Worm (Caenorhabditis elegans) whole organism, L1 larva: ENCODE results near the gene C42D8.1.

Experiments
- C16A3.4 ChIP-seq: fragments of 150-350 bp; optimal IDR thresholded peaks from 2 replicates; lab custom pipeline; 2014; ENCODE audit warnings: missing biosample characterization, missing genetic modification characterization
- Y116A8C.19 ChIP-seq: sonication (generic microtip); optimal IDR thresholded peaks from 2 replicates; lab custom pipeline; 2016; ENCODE audit warnings: missing compliant biosample characterization, missing genetic modification characterization, borderline replicate concordance
- aha-1 ChIP-seq: fragments of 150-350 bp; optimal IDR thresholded peaks from 2 replicates; lab custom pipeline; 2014; ENCODE audit warnings: missing biosample characterization, missing genetic modification characterization
- aly-2 ChIP-seq: fragments of 150-350 bp; optimal IDR thresholded peaks from 2 replicates; lab custom pipeline; 2014; ENCODE audit warnings: missing biosample characterization, missing genetic modification characterization
- blmp-1 ChIP-seq: fragments of 150-350 bp; optimal IDR thresholded peaks from 2 replicates; lab custom pipeline; 2014; ENCODE audit warnings: missing biosample characterization, missing genetic modification characterization
- ceh-63 ChIP-seq: fragments of 200-800 bp; sonication (Bioruptor generic); optimal IDR thresholded peaks from 2 replicates; lab custom pipeline; 2018; ENCODE audit warnings: mild to moderate bottlenecking, missing genetic modification characterization, missing compliant biosample characterization
- ceh-8 ChIP-seq: fragments of 200-800 bp; sonication (Bioruptor generic); optimal IDR thresholded peaks from 2 replicates; lab custom pipeline; 2018; ENCODE audit warnings: mild to moderate bottlenecking, missing genetic modification characterization, moderate library complexity, missing compliant biosample characterization
- ceh-88 ChIP-seq: fragments of 200-800 bp; sonication (Bioruptor generic); IDR thresholded peaks from 2 replicates; pipeline ENCODE4 v1.3.6; 2022; ENCODE audit warnings: missing genetic modification characterization, missing compliant biosample characterization
- dpl-1 ChIP-seq, 3 experiments: fragments of 150-350 bp in 2 of 3; sonication (generic microtip) in 1 of 3; optimal IDR thresholded peaks; 2 replicates each; lab custom pipeline; 2014 to 2017; ENCODE audit warnings: missing biosample characterization in 3 of 3, missing genetic modification characterization in 3 of 3, missing genetic modification reagents in 3 of 3
- efl-1 ChIP-seq, 4 experiments: fragments of 150-350 bp; optimal IDR thresholded peaks in 3 of 4; peaks in 1 of 4; 1 replicate in 1 of 4; 2 replicates in 3 of 4; lab custom pipeline; 2014; ENCODE audit warnings: missing biosample characterization in 2 of 4, missing genetic modification characterization in 2 of 4, missing genetic modification reagents in 2 of 4
- efl-3 ChIP-seq: fragments of 200-800 bp; sonication (Bioruptor generic); optimal IDR thresholded peaks from 2 replicates; lab custom pipeline; 2018; ENCODE audit warnings: mild to moderate bottlenecking, missing genetic modification characterization, missing compliant biosample characterization
- elt-3 ChIP-seq, 6 experiments: fragments of 150-350 bp in 1 of 6; sonication (generic microtip); optimal IDR thresholded peaks; 2 replicates each; lab custom pipeline; 2017 to 2018; ENCODE audit warnings: missing biosample characterization in 6 of 6, missing genetic modification characterization in 6 of 6, inconsistent platforms in 1 of 6
- fkh-10 ChIP-seq: sonication (generic microtip); optimal IDR thresholded peaks from 2 replicates; lab custom pipeline; 2017; ENCODE audit warnings: missing biosample characterization, missing genetic modification reagents, missing genetic modification characterization
- fkh-4 ChIP-seq: sonication (generic microtip); optimal IDR thresholded peaks from 2 replicates; lab custom pipeline; 2016; ENCODE audit warnings: missing compliant biosample characterization, missing genetic modification characterization, borderline replicate concordance
- grh-1 ChIP-seq: fragments of 200-800 bp; sonication (Bioruptor generic); IDR thresholded peaks from 2 replicates; pipeline ENCODE4 v1.3.6; 2022; ENCODE audit warnings: missing genetic modification reagents, missing genetic modification characterization, missing compliant biosample characterization
- lin-14 ChIP-seq: fragments of 200-800 bp; sonication (Bioruptor generic); optimal IDR thresholded peaks from 2 replicates; lab custom pipeline; 2018; ENCODE audit warnings: mild to moderate bottlenecking, missing genetic modification characterization, moderate library complexity, missing compliant biosample characterization
- mab-9 ChIP-seq: fragments of 200-800 bp; sonication (Bioruptor generic); IDR thresholded peaks from 2 replicates; pipeline ENCODE4 v1.3.6; 2022; ENCODE audit warnings: missing genetic modification reagents, missing genetic modification characterization, missing compliant biosample characterization
- mdl-1 ChIP-seq, 2 experiments: fragments of 150-350 bp; optimal IDR thresholded peaks; 2 replicates each; lab custom pipeline; 2014 to 2017; ENCODE audit warnings: missing biosample characterization in 2 of 2, missing genetic modification characterization in 2 of 2, inconsistent platforms in 1 of 2
- mef-2 ChIP-seq: fragments of 150-350 bp; optimal IDR thresholded peaks from 2 replicates; lab custom pipeline; 2014; ENCODE audit warnings: missing biosample characterization, missing genetic modification characterization
- mep-1 ChIP-seq: fragments of 150-350 bp; optimal IDR thresholded peaks from 2 replicates; lab custom pipeline; 2014; ENCODE audit warnings: missing biosample characterization, missing genetic modification characterization
- nhr-19 ChIP-seq: fragments of 200-800 bp; sonication (Bioruptor generic); conservative IDR thresholded peaks from 2 replicates; pipeline ENCODE4 v1.3.6; 2022; ENCODE audit warnings: missing genetic modification characterization, missing compliant biosample characterization
- nhr-20 ChIP-seq: sonication (generic microtip); optimal IDR thresholded peaks from 2 replicates; lab custom pipeline; 2016; ENCODE audit warnings: mild to moderate bottlenecking, missing genetic modification characterization, missing compliant biosample characterization
- nhr-237 ChIP-seq: fragments of 150-350 bp; optimal IDR thresholded peaks from 2 replicates; lab custom pipeline; 2014; ENCODE audit warnings: missing biosample characterization, missing genetic modification characterization
- nhr-28 ChIP-seq: fragments of 150-350 bp; optimal IDR thresholded peaks from 2 replicates; lab custom pipeline; 2014; ENCODE audit warnings: missing biosample characterization, missing genetic modification characterization
- nhr-76 ChIP-seq: sonication (generic microtip); optimal IDR thresholded peaks from 2 replicates; lab custom pipeline; 2017; ENCODE audit warnings: missing biosample characterization, missing genetic modification characterization
- nhr-77 ChIP-seq: fragments of 150-350 bp; optimal IDR thresholded peaks from 2 replicates; lab custom pipeline; 2014; ENCODE audit warnings: missing biosample characterization, missing genetic modification characterization
- nhr-84 ChIP-seq: sonication (generic microtip); optimal IDR thresholded peaks from 2 replicates; lab custom pipeline; 2017; ENCODE audit warnings: missing biosample characterization, missing genetic modification characterization
- nhr-85 ChIP-seq: sonication (generic microtip); peaks from one replicate; lab custom pipeline; 2016; ENCODE audit warnings: missing genetic modification characterization, inconsistent platforms, missing compliant biosample characterization
- pax-3 ChIP-seq: fragments of 200-800 bp; sonication (Bioruptor generic); optimal IDR thresholded peaks from 2 replicates; lab custom pipeline; 2018; ENCODE audit warnings: mild to moderate bottlenecking, missing genetic modification characterization, moderate library complexity, missing compliant biosample characterization
- snpc-4 ChIP-seq: fragments of 150-350 bp; optimal IDR thresholded peaks from 2 replicates; lab custom pipeline; 2014; ENCODE audit warnings: missing biosample characterization, missing genetic modification characterization
- sup-37 ChIP-seq: fragments of 200-800 bp; sonication (Bioruptor generic); optimal IDR thresholded peaks from 2 replicates; lab custom pipeline; 2018; ENCODE audit warnings: mild to moderate bottlenecking, missing genetic modification characterization, missing compliant biosample characterization
- tlp-1 ChIP-seq: fragments of 150-350 bp; optimal IDR thresholded peaks from 2 replicates; lab custom pipeline; 2014; ENCODE audit warnings: missing biosample characterization, missing genetic modification characterization
- unc-130 ChIP-seq: fragments of 150-350 bp; optimal IDR thresholded peaks from 2 replicates; lab custom pipeline; 2017; ENCODE audit warnings: missing biosample characterization, missing genetic modification characterization, inconsistent platforms
- unc-98 ChIP-seq: fragments of 200-800 bp; sonication (Bioruptor generic); IDR thresholded peaks from 2 replicates; pipeline ENCODE4 v1.3.6; 2022; ENCODE audit warnings: missing genetic modification characterization, missing compliant biosample characterization
- vab-15 ChIP-seq: sonication (generic microtip); optimal IDR thresholded peaks from 2 replicates; lab custom pipeline; 2017; ENCODE audit warnings: missing genotype, mild to moderate bottlenecking, missing genetic modification characterization, missing compliant biosample characterization
- zip-4 ChIP-seq: fragments of 200-800 bp; sonication (Bioruptor generic); optimal IDR thresholded peaks from 2 replicates; lab custom pipeline; 2018; ENCODE audit warnings: mild to moderate bottlenecking, missing genetic modification characterization, moderate library complexity, missing compliant biosample characterization
- ztf-11 ChIP-seq, 2 experiments: sonication (generic microtip); optimal IDR thresholded peaks; 2 replicates each; lab custom pipeline; 2016 to 2017; ENCODE audit warnings: missing genetic modification characterization in 2 of 2, missing biosample characterization in 1 of 2, missing compliant biosample characterization in 1 of 2
- ztf-4 ChIP-seq: fragments of 150-350 bp; optimal IDR thresholded peaks from 2 replicates; lab custom pipeline; 2014; ENCODE audit warnings: missing biosample characterization, missing genetic modification characterization

C42D8.1 gene

DNA sequence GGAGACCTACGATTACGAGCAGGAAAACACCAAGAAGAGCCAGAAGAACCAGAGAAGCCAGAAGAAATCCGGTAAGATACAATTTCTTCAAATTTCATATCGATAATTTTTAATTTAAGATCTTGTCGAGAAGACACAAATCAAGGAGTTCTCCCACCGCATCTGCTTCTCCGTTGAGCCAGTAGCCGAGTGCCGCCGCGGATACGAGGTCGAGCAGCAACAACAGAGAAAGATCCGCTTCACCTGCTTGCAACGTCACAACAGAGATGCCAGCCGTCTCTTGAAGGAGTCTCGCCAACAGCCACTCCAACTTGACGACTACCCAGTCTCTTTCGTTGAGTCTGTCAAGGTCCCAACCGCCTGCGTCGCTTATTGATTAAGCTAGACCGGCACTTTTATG lies 3.6 kb upstream of the C42D8.1 start:
- TF ChIP-seq efl-1 (optimal IDR thresholded peaks at IDR 0.05; lab: Kevin White, UChicago) (no peak), efl-1 (GFP tag; optimal IDR thresholded peaks at IDR 0.05 in 1 of 2; lab: Kevin White, UChicago) (peak in 1 of 2 experiments; percentile 9), fkh-10 (GFP tag; lab: Kevin White, UChicago) (no peak)
- TF ChIP-seq, all 84 proteins: peak for 1

DNA sequence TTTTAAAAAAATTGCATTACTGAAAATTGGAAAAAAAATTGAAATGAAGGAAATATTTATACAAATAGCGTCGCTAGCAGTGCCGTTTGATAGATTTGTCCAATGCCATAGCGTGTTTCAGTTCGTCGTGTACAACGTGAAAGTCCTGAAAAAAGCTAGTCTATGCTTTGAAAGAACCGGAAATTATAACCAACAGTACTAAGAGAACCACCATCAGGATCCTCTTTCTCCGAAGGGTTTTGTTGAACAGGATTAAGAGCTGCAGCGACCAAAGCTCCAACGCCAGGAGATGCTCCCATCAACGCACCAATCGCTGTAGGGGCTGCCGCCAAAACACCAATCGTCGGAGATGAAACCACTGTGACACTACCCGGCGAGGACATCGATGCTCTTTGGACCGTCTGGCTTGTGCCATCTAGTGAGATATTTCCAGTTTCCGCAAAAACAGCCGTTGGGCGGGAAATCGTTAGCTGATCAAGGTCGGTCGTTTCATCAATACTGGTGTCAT lies 3.1 kb upstream of the C42D8.1 start:
- no peak for TF ChIP-seq nhr-77 (tag; lab: Kevin White, UChicago)
- no peak for TF ChIP-seq sup-37 (GFP tag; lab: Kevin White, UChicago)
- TF ChIP-seq Y116A8C.19 (tag; lab: Kevin White, UChicago), result no peak
- TF ChIP-seq ceh-8 (GFP tag; lab: Kevin White, UChicago), result no peak
- no peak for TF ChIP-seq ceh-88 (GFP tag; lab: Robert Waterston, UW)
- no peak for TF ChIP-seq nhr-84 (tag; lab: Kevin White, UChicago)
- TF ChIP-seq grh-1 (GFP tag; lab: Robert Waterston, UW), result no peak
- no peak for TF ChIP-seq elt-3 (tag; optimal IDR thresholded peaks at IDR 0.05; lab: Kevin White, UChicago)
- no peak for TF ChIP-seq lin-14 (GFP tag; lab: Kevin White, UChicago)
- no peak for TF ChIP-seq mef-2
- no peak for TF ChIP-seq ceh-63
- TF ChIP-seq nhr-20 (tag; lab: Kevin White, UChicago), result no peak
- no peak for TF ChIP-seq unc-98 (GFP tag; lab: Robert Waterston, UW)
- TF ChIP-seq fkh-4 (tag; lab: Kevin White, UChicago), result no peak
- no peak for TF ChIP-seq fkh-10 (GFP tag; lab: Kevin White, UChicago)

DNA sequence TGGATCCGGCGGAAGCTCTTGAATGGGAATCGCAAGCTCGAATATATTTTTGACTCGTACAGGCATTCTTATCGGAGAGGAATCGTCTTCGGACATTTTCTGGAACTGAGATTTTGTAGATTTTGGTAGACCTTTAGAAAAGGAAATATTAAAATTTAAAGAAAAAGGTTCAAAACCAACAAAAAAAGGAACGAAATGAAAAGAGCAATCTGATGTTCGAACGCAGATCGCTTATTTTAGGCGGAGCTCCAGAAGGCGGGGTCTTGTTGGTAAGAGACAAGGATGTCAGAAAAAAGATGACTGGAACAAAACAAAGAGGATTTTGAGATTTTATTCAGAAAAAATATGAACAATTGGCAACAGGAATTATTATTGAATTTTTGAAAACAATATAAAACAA lies 2.4 kb upstream of the C42D8.1 start, which contains the start of gene C42D8.9:
Gene C42D8.9, minus strand, starts transcription at position 101 of the 400 bp plus-strand sequence.
- TF ChIP-seq C16A3.4 (tag; lab: Kevin White, UChicago) (no peak), nhr-28 (tag; lab: Kevin White, UChicago) (no peak), fkh-4 (tag; lab: Kevin White, UChicago) (no peak), pax-3 (tag; lab: Kevin White, UChicago) (no peak), grh-1 (GFP tag; lab: Robert Waterston, UW) (no peak), nhr-19 (GFP tag; lab: Robert Waterston, UW) (no peak), aly-2 (tag; lab: Kevin White, UChicago) (no peak), mep-1 (tag; lab: Kevin White, UChicago) (no peak)

DNA sequence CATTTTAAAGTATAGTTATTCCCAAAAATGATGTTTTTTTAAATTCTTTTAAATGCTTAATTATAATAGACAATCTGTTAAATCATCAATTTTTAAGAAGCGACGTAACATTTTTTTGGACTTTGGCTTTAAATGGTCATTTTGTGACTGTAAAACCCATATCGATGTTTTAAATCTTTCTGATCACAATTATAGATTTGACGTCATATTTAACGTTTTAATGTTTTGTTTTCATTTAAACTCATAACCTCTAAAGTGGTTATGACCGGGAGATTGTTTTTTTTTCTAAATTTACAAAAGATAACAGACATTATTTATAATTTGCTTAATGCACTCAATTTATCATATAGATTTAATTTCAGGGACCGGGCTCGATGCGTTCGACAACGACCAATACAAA lies 2.6 kb downstream of the C42D8.1 start:
- TF ChIP-seq ztf-4 (tag; lab: Kevin White, UChicago), result no peak
- no peak for TF ChIP-seq nhr-237 (tag; lab: Kevin White, UChicago)
- TF ChIP-seq nhr-85 (tag; lab: Kevin White, UChicago), result no peak
- no peak for TF ChIP-seq zip-4 (GFP tag; lab: Kevin White, UChicago)
- TF ChIP-seq nhr-76 (tag; lab: Kevin White, UChicago), result no peak
- no peak for TF ChIP-seq efl-1 (optimal IDR thresholded peaks at IDR 0.05; lab: Kevin White, UChicago)
- no peak for TF ChIP-seq efl-1 (GFP tag; optimal IDR thresholded peaks at IDR 0.05 in 1 of 2; lab: Kevin White, UChicago)
- no peak for TF ChIP-seq mdl-1 (tag; optimal IDR thresholded peaks at IDR 0.05; lab: Kevin White, UChicago)
- no peak for TF ChIP-seq nhr-84 (tag; lab: Kevin White, UChicago)
- no peak for TF ChIP-seq efl-3 (GFP tag; lab: Kevin White, UChicago)
- TF ChIP-seq mab-9 (GFP tag; lab: Robert Waterston, UW), result no peak
- no peak for TF ChIP-seq vab-15 (tag; lab: Kevin White, UChicago)
- TF ChIP-seq grh-1 (GFP tag; lab: Robert Waterston, UW), result no peak
- no peak for TF ChIP-seq blmp-1
- TF ChIP-seq nhr-28 (tag; lab: Kevin White, UChicago), result no peak
- no peak for TF ChIP-seq dpl-1 (GFP tag; optimal IDR thresholded peaks at IDR 0.05; lab: Kevin White, UChicago)
- TF ChIP-seq unc-130 (tag; lab: Kevin White, UChicago), result no peak
- TF ChIP-seq ztf-11 (tag; optimal IDR thresholded peaks at IDR 0.05; lab: Kevin White, UChicago), result no peak
- no peak for TF ChIP-seq tlp-1 (tag; lab: Kevin White, UChicago)
- no peak for TF ChIP-seq snpc-4 (tag; lab: Kevin White, UChicago)
- no peak for TF ChIP-seq aha-1
